Fruit fly (Drosophila melanogaster): ENCODE data around the gene Qsox3.

Gene Qsox3

DNA sequence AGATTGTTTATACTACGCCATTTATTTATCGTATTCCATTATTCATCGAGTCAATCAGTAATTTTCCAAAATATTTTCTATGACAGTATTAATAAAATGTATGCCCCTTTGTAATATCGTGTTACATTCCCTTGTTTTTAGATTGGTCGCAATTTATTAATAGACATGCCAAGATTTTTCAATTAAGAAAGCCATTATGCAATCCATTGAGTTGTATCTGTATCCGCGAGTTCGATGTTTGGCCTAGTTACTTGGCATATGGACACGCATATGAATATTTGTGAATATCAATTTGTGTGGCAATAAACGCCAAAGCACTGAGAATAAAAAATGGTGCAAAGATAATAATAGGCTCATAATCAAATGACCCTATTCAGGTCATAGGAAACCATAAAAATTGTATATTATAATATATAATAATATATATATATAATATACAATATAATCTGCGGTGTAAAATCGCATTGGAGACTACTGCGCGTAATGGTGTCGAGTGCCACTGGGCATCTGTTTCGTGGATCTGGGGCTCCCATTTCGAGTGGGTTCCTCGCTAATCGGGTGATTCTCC lies 47.7 kb upstream of the Qsox3 start:
- no peak for TF ChIP-seq hth (optimal IDR thresholded peaks at IDR 0.05)
- no peak for TF ChIP-seq lilli (GFP tag; optimal IDR thresholded peaks at IDR 0.05)
- no peak for TF ChIP-seq bbx (GFP tag; IDR thresholded peaks at IDR 0.05; ENCODE audit: partially characterized antibody)
- no peak for TF ChIP-seq tap (tag; optimal IDR thresholded peaks at IDR 0.05)
- no peak for TF ChIP-seq psq (GFP tag; optimal IDR thresholded peaks at IDR 0.05)
- TF ChIP-seq unpg (GFP tag; optimal IDR thresholded peaks at IDR 0.05), result peak; percentile 2
- peak; percentile 57 for TF ChIP-seq Sox102F (GFP tag; optimal IDR thresholded peaks at IDR 0.05)
- TF ChIP-seq Fer3 (tag; optimal IDR thresholded peaks at IDR 0.05), result peak; percentile 17
- no peak for TF ChIP-seq run (tag; optimal IDR thresholded peaks at IDR 0.05)
- TF ChIP-seq gcm (GFP tag; optimal IDR thresholded peaks at IDR 0.05), result no peak
- no peak for TF ChIP-seq ewg (GFP tag; optimal IDR thresholded peaks at IDR 0.05)
- TF ChIP-seq CG2678 (tag; optimal IDR thresholded peaks at IDR 0.05), result peak; percentile 38
- TF ChIP-seq HLH54F (GFP tag; optimal IDR thresholded peaks at IDR 0.05), result no peak
- TF ChIP-seq croc (GFP tag; conservative IDR thresholded peaks at IDR 0.05), result no peak
- peak; percentile 32 for TF ChIP-seq CG15269 (tag; optimal IDR thresholded peaks at IDR 0.05)
- TF ChIP-seq Xrp1 (GFP tag; IDR thresholded peaks at IDR 0.05), result 0 out of 2 replicates have a peak, but pooled peaks have one; percentile 35
- TF ChIP-seq Rfx (GFP tag; IDR thresholded peaks at IDR 0.05), result 0 out of 2 replicates have a peak, but pooled peaks have one; percentile 7
- no peak for TF ChIP-seq CG1602 (GFP tag; optimal IDR thresholded peaks at IDR 0.05)
- TF ChIP-seq tll (GFP tag; optimal IDR thresholded peaks at IDR 0.05), result no peak
- peak; percentile 33; the same call in 1 of the 2 replicates for TF ChIP-seq bowl (GFP tag; IDR thresholded peaks at IDR 0.05)
- no peak for TF ChIP-seq Fer1 (GFP tag; optimal IDR thresholded peaks at IDR 0.05)
- peak; percentile 14; the same call in 1 of the 2 replicates for TF ChIP-seq lmd (GFP tag; IDR thresholded peaks at IDR 0.05)
- TF ChIP-seq Bteb2 (GFP tag; optimal IDR thresholded peaks at IDR 0.05), result no peak
- TF ChIP-seq sisA (GFP tag; IDR thresholded peaks at IDR 0.05), result 0 out of 2 replicates have a peak, but pooled peaks have one; percentile 7
- TF ChIP-seq Fer2 (tag; optimal IDR thresholded peaks at IDR 0.05), result no peak
- TF ChIP-seq Hsf (GFP tag; optimal IDR thresholded peaks at IDR 0.05), result no peak
- peak; percentile 24 for TF ChIP-seq gem (tag; optimal IDR thresholded peaks at IDR 0.05)
- no peak for TF ChIP-seq CG9932 (GFP tag; IDR thresholded peaks at IDR 0.05)
- no peak for TF ChIP-seq Rx (GFP tag; IDR thresholded peaks at IDR 0.05)
- no peak for TF ChIP-seq CG10654 (GFP tag; optimal IDR thresholded peaks at IDR 0.05)
- no peak for TF ChIP-seq CG13775 (GFP tag; optimal IDR thresholded peaks at IDR 0.05)
- no peak for TF ChIP-seq D (optimal IDR thresholded peaks at IDR 0.05)
- no peak for TF ChIP-seq D (GFP tag; optimal IDR thresholded peaks at IDR 0.05)
- TF ChIP-seq CG5953 (GFP tag; IDR thresholded peaks at IDR 0.05), result no peak
- TF ChIP-seq vnd (GFP tag; IDR thresholded peaks at IDR 0.05; ENCODE audit: partially characterized antibody), result no peak
- no peak for TF ChIP-seq Hmr (GFP tag; optimal IDR thresholded peaks at IDR 0.05)
- no peak for TF ChIP-seq stc (GFP tag; IDR thresholded peaks at IDR 0.05)
- TF ChIP-seq grau (tag; optimal IDR thresholded peaks at IDR 0.05), result peak; percentile 3
- TF ChIP-seq ranshi (GFP tag; IDR thresholded peaks at IDR 0.05), result no peak
- TF ChIP-seq CG7839 (tag; optimal IDR thresholded peaks at IDR 0.05), result peak; percentile 20
- TF ChIP-seq Pdp1 (GFP tag; optimal IDR thresholded peaks at IDR 0.05), result peak in 1 of 2 experiments; percentile 79
- peak; percentile 21 for TF ChIP-seq CG2712 (tag; optimal IDR thresholded peaks at IDR 0.05)
- no peak for TF ChIP-seq cg (GFP tag; optimal IDR thresholded peaks at IDR 0.05)
- TF ChIP-seq Adf1 (GFP tag; IDR thresholded peaks at IDR 0.05), result no peak
- no peak for TF ChIP-seq Meics (GFP tag; optimal IDR thresholded peaks at IDR 0.05)
- TF ChIP-seq CG6813 (GFP tag; optimal IDR thresholded peaks at IDR 0.05), result peak; percentile 5
- TF ChIP-seq Hr3 (GFP tag; optimal IDR thresholded peaks at IDR 0.05), result no peak
- no peak for TF ChIP-seq Ets97D (GFP tag; optimal IDR thresholded peaks at IDR 0.05)
- peak; percentile 28 for TF ChIP-seq CG18262 (tag; optimal IDR thresholded peaks at IDR 0.05)
- peak; percentile 4 for TF ChIP-seq CG17829 (tag; optimal IDR thresholded peaks at IDR 0.05)
